Fruit fly (Drosophila melanogaster) whole organism, embryonic: ENCODE results near the gene Rabex-5.
A peak's percentile ranks its signal among the peaks of the same experiment; 100 is the strongest.

Source experiments
- Bgb ChIP-seq: fragments of 200-800 bp; sonication (Bioruptor generic); IDR thresholded peaks from 2 replicates; pipeline ENCODE4 v1.3.6; 2022; ENCODE audit warnings: missing biosample characterization, missing genetic modification characterization; ENCODE audit not compliant: partially characterized antibody
- CG10462 ChIP-seq: fragments of 200-800 bp; sonication (Bioruptor generic); optimal IDR thresholded peaks from 2 replicates; lab custom pipeline; 2016; ENCODE audit warnings: missing biosample characterization, missing genetic modification characterization
- CG11696 ChIP-seq: fragments of 200-800 bp; sonication (Bioruptor generic); IDR thresholded peaks from 2 replicates; pipeline ENCODE4 v1.3.6; 2022; ENCODE audit warnings: missing biosample characterization, missing genetic modification characterization
- CG13424 ChIP-seq: fragments of 200-800 bp; sonication (Bioruptor generic); optimal IDR thresholded peaks from 2 replicates; lab custom pipeline; 2019; ENCODE audit warnings: missing biosample characterization, mild to moderate bottlenecking, missing genetic modification characterization, moderate library complexity
- CG13624 ChIP-seq: fragments of 200-800 bp; sonication (Bioruptor generic); optimal IDR thresholded peaks from 2 replicates; lab custom pipeline; 2016; ENCODE audit warnings: missing biosample characterization, missing genetic modification characterization
- CG13775 ChIP-seq: fragments of 200-800 bp; sonication (Bioruptor generic); optimal IDR thresholded peaks from 3 replicates; lab custom pipeline; 2017; ENCODE audit warnings: missing biosample characterization, mild to moderate bottlenecking, missing genetic modification characterization
- CG14710 ChIP-seq: fragments of 200-800 bp; sonication (Bioruptor generic); optimal IDR thresholded peaks from 3 replicates; lab custom pipeline; 2019; ENCODE audit warnings: missing biosample characterization, mild to moderate bottlenecking, missing genetic modification characterization, moderate library complexity
- CG18764 ChIP-seq: fragments of 200-800 bp; sonication (Bioruptor generic); optimal IDR thresholded peaks from 3 replicates; lab custom pipeline; 2016; ENCODE audit warnings: missing biosample characterization, missing genetic modification characterization
- CG2116 ChIP-seq: fragments of 200-800 bp; sonication (Bioruptor generic); optimal IDR thresholded peaks from 3 replicates; lab custom pipeline; 2018; ENCODE audit warnings: missing biosample characterization, mild to moderate bottlenecking, missing genetic modification characterization
- CG2199 ChIP-seq: fragments of 200-800 bp; sonication (Bioruptor generic); IDR thresholded peaks from 3 replicates; pipeline ENCODE4 v1.3.6; 2022; ENCODE audit warnings: missing biosample characterization, missing genetic modification characterization
- CG31365 ChIP-seq: fragments of 200-800 bp; sonication (Bioruptor generic); optimal IDR thresholded peaks from 2 replicates; lab custom pipeline; 2018; ENCODE audit warnings: missing biosample characterization, mild to moderate bottlenecking, missing genetic modification characterization
- CG33557 ChIP-seq: fragments of 200-800 bp; sonication (Bioruptor generic); optimal IDR thresholded peaks from 2 replicates; lab custom pipeline; 2019; ENCODE audit warnings: missing biosample characterization, mild to moderate bottlenecking, missing genetic modification characterization, moderate library complexity
- CG3726 ChIP-seq: fragments of 200-800 bp; sonication (Bioruptor generic); IDR thresholded peaks from 3 replicates; pipeline ENCODE4, ENCODE4 v1.3.6; 2022; ENCODE audit warnings: missing biosample characterization, missing genetic modification characterization
- CG4328 ChIP-seq: fragments of 200-800 bp; sonication (Bioruptor generic); optimal IDR thresholded peaks from 3 replicates; lab custom pipeline; 2017; ENCODE audit warnings: missing biosample characterization, missing genetic modification reagents, missing genetic modification characterization
- CG43689 ChIP-seq: fragments of 200-800 bp; sonication (Bioruptor generic); IDR thresholded peaks from 2 replicates; pipeline ENCODE4 v1.3.6; 2022; ENCODE audit warnings: missing biosample characterization, missing genetic modification characterization
- CG5245 ChIP-seq: fragments of 200-800 bp; sonication (Bioruptor generic); optimal IDR thresholded peaks from 3 replicates; lab custom pipeline; 2016; ENCODE audit warnings: missing biosample characterization, missing genetic modification characterization
- CG6175 ChIP-seq: fragments of 200-800 bp; sonication (Bioruptor generic); IDR thresholded peaks from 3 replicates; pipeline ENCODE4 v1.3.6; 2022; ENCODE audit warnings: missing biosample characterization, missing genetic modification characterization
- CG6654 ChIP-seq: fragments of 200-800 bp; sonication (Bioruptor generic); optimal IDR thresholded peaks from 2 replicates; lab custom pipeline; 2017; ENCODE audit warnings: missing biosample characterization, mild to moderate bottlenecking, missing genetic modification characterization
- CG7357 ChIP-seq: fragments of 200-800 bp; sonication (Bioruptor generic); IDR thresholded peaks from 3 replicates; pipeline ENCODE4 v1.3.6; 2022; ENCODE audit warnings: missing biosample characterization, missing genetic modification characterization
- CG7745 ChIP-seq: fragments of 200-800 bp; sonication (Bioruptor generic); optimal IDR thresholded peaks from 2 replicates; lab custom pipeline; 2018; ENCODE audit warnings: missing biosample characterization, mild to moderate bottlenecking, missing genetic modification characterization, moderate library complexity
- CG7928 ChIP-seq: fragments of 200-800 bp; sonication (Bioruptor generic); optimal IDR thresholded peaks from 2 replicates; lab custom pipeline; 2017; ENCODE audit warnings: missing biosample characterization, mild to moderate bottlenecking, missing genetic modification characterization
- CHES-1-like ChIP-seq: fragments of 200-800 bp; sonication (Bioruptor generic); optimal IDR thresholded peaks from 2 replicates; lab custom pipeline; 2016; ENCODE audit warnings: missing biosample characterization, missing genetic modification characterization
- Deaf1 ChIP-seq: fragments of 200-800 bp; optimal IDR thresholded peaks from 3 replicates; lab custom pipeline; 2019; ENCODE audit warnings: missing biosample characterization, mild to moderate bottlenecking, missing genetic modification characterization, moderate library complexity
- Hr78 ChIP-seq, 2 experiments: fragments of 200-800 bp in 1 of 2; fragments of >200 bp in 1 of 2; sonication (Bioruptor generic) in 1 of 2; optimal IDR thresholded peaks; 2 replicates each; lab custom pipeline; 2017 to 2019; ENCODE audit warnings: missing biosample characterization in 2 of 2, missing genetic modification characterization in 2 of 2, mild to moderate bottlenecking in 1 of 2, moderate library complexity in 1 of 2
- NC2α ChIP-seq: fragments of 200-800 bp; sonication (Bioruptor generic); optimal IDR thresholded peaks from 2 replicates; lab custom pipeline; 2016; ENCODE audit warnings: missing biosample characterization, missing genetic modification characterization
- Optix ChIP-seq: fragments of 200-800 bp; sonication (Bioruptor generic); IDR thresholded peaks from 3 replicates; pipeline ENCODE4 v1.3.6; 2022; ENCODE audit warnings: missing biosample characterization, missing genetic modification characterization
- Sin3A ChIP-seq: fragments of >200 bp; optimal IDR thresholded peaks from 2 replicates; lab custom pipeline; 2018
- Sry-δ ChIP-seq: fragments of 200-800 bp; sonication (Bioruptor generic); optimal IDR thresholded peaks from 2 replicates; lab custom pipeline; 2016; ENCODE audit warnings: missing biosample characterization, missing genetic modification characterization
- Taf1 ChIP-seq: fragments of 200-800 bp; sonication (Bioruptor generic); IDR thresholded peaks from 2 replicates; pipeline ENCODE4 v1.3.6; 2022; ENCODE audit warnings: missing biosample characterization, missing genetic modification characterization
- al ChIP-seq: fragments of 200-800 bp; sonication (Bioruptor generic); IDR thresholded peaks from 2 replicates; pipeline ENCODE4 v1.3.6; 2022; ENCODE audit warnings: missing biosample characterization, missing genetic modification characterization
- amos ChIP-seq: fragments of 200-800 bp; sonication (Bioruptor generic); IDR thresholded peaks from 2 replicates; pipeline ENCODE4 v1.3.6; 2022; ENCODE audit warnings: missing biosample characterization, missing genetic modification characterization; ENCODE audit not compliant: partially characterized antibody
- caup ChIP-seq: fragments of 200-800 bp; sonication (Bioruptor generic); optimal IDR thresholded peaks from 3 replicates; lab custom pipeline; 2017; ENCODE audit warnings: missing biosample characterization, mild to moderate bottlenecking, missing genetic modification characterization, moderate library complexity; ENCODE audit not compliant: severe bottlenecking
- chm ChIP-seq: fragments of 200-800 bp; sonication (Bioruptor generic); IDR thresholded peaks from 2 replicates; pipeline ENCODE4 v1.3.6; 2022; ENCODE audit warnings: missing biosample characterization, missing genetic modification characterization
- crol ChIP-seq: fragments of 200-800 bp; sonication (Bioruptor generic); IDR thresholded peaks from 2 replicates; pipeline ENCODE4 v1.3.6; 2022; ENCODE audit warnings: missing biosample characterization, missing genetic modification characterization
- dan ChIP-seq: fragments of 200-800 bp; sonication (Bioruptor generic); IDR thresholded peaks from 2 replicates; pipeline ENCODE4 v1.3.6; 2022; ENCODE audit warnings: missing biosample characterization, missing genetic modification characterization
- disco-r ChIP-seq: fragments of 200-800 bp; sonication (Bioruptor generic); optimal IDR thresholded peaks from 2 replicates; lab custom pipeline; 2016; ENCODE audit warnings: missing biosample characterization, missing genetic modification characterization
- fru ChIP-seq: fragments of >200 bp; optimal IDR thresholded peaks from 2 replicates; lab custom pipeline; 2017
- gcm ChIP-seq: fragments of 200-800 bp; sonication (Bioruptor generic); optimal IDR thresholded peaks from 2 replicates; lab custom pipeline; 2019; ENCODE audit warnings: missing biosample characterization, mild to moderate bottlenecking, missing genetic modification characterization, moderate library complexity
- grau ChIP-seq: fragments of 200-800 bp; optimal IDR thresholded peaks from 3 replicates; lab custom pipeline; 2019; ENCODE audit warnings: missing biosample characterization, mild to moderate bottlenecking, missing genetic modification characterization, moderate library complexity
- gsb-n ChIP-seq: fragments of 200-800 bp; sonication (Bioruptor generic); optimal IDR thresholded peaks from 3 replicates; lab custom pipeline; 2018; ENCODE audit warnings: missing biosample characterization, mild to moderate bottlenecking, missing genetic modification characterization
- ham ChIP-seq: fragments of 200-800 bp; sonication (Bioruptor generic); IDR thresholded peaks from 2 replicates; pipeline ENCODE4 v1.3.6; 2022; ENCODE audit warnings: missing biosample characterization, missing genetic modification characterization
- hb ChIP-seq: fragments of 200-800 bp; sonication (Bioruptor generic); IDR thresholded peaks from 3 replicates; pipeline ENCODE4 v1.3.6; 2022; ENCODE audit warnings: missing biosample characterization, missing genetic modification characterization; ENCODE audit not compliant: partially characterized antibody
- ind ChIP-seq: fragments of 200-800 bp; sonication (Bioruptor generic); optimal IDR thresholded peaks from 3 replicates; lab custom pipeline; 2016; ENCODE audit warnings: missing biosample characterization, missing genetic modification characterization
- kah ChIP-seq: fragments of 200-800 bp; sonication (Bioruptor generic); optimal IDR thresholded peaks from 2 replicates; lab custom pipeline; 2018; ENCODE audit warnings: missing biosample characterization, mild to moderate bottlenecking, missing genetic modification characterization
- lola ChIP-seq, 3 experiments: fragments of >200 bp in 2 of 3; fragments of 200-800 bp in 1 of 3; sonication (Bioruptor generic) in 1 of 3; optimal IDR thresholded peaks; 2 replicates each; lab custom pipeline; 2017 to 2019; ENCODE audit warnings: missing biosample characterization in 3 of 3, missing genetic modification characterization in 3 of 3, mild to moderate bottlenecking in 1 of 3, moderate library complexity in 1 of 3
- lov ChIP-seq, 2 experiments: fragments of 200-800 bp in 1 of 2; fragments of >200 bp in 1 of 2; sonication (Bioruptor generic) in 1 of 2; IDR thresholded peaks in 1 of 2; optimal IDR thresholded peaks in 1 of 2; 2 replicates in 1 of 2; 3 replicates in 1 of 2; pipeline versions ENCODE4 v1.3.6 to Lab custom; 2017 to 2022; ENCODE audit warnings: missing biosample characterization in 1 of 2, missing genetic modification characterization in 1 of 2
- pan ChIP-seq, 4 experiments: fragments of >200 bp in 3 of 4; fragments of 200-800 bp in 1 of 4; sonication (Bioruptor generic) in 1 of 4; optimal IDR thresholded peaks in 3 of 4; IDR thresholded peaks in 1 of 4; 2 replicates each; pipeline versions ENCODE4 v1.3.6 to Lab custom; 2017 to 2022; ENCODE audit warnings: missing biosample characterization in 2 of 4, missing genetic modification characterization in 2 of 4, mixed read lengths in 1 of 4
- vfl ChIP-seq: fragments of 200-800 bp; sonication (Bioruptor generic); optimal IDR thresholded peaks from 2 replicates; lab custom pipeline; 2016; ENCODE audit warnings: missing biosample characterization, missing genetic modification characterization
- zen ChIP-seq: fragments of 200-800 bp; sonication (Bioruptor generic); optimal IDR thresholded peaks from 3 replicates; lab custom pipeline; 2018; ENCODE audit warnings: missing biosample characterization, mild to moderate bottlenecking, missing genetic modification characterization, moderate library complexity

The Rabex-5 gene

DNA sequence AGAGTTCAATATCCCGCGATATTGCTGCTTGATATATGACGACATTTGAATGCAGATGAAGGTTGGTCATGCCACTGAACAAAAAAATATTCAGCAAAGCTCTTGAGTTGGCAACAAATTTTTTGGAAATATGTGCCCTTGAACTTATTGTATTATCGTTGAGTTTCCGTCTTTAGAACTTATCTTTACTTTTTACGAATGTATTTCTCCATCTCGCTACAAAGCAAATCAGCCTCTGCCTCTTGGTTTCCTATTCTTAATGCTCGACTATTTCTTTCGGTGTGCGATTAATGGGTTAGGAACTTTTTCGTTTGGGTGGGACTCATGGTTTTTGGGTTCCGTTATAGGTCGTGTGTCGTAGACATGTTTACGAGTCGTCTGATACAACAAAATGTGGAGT is 27.4 kb downstream of the Rabex-5 start (continued):
- TF ChIP-seq grau (peak; percentile 77), CG33557 (peak; percentile 88), crol (GFP tag; lab: Robert Waterston, UW) (no peak), ham (GFP tag; lab: Robert Waterston, UW) (no peak), CG13624 (GFP tag; lab: Kevin White, UChicago) (peak; percentile 11), zen (peak; percentile 46), ind (GFP tag; lab: Kevin White, UChicago) (peak; percentile 58), CG7928 (no peak), al (GFP tag; lab: Robert Waterston, UW) (peak; percentile 15; the same call in 1 of the 2 replicates), caup (GFP tag; lab: Kevin White, UChicago) (peak; percentile 24), chm (GFP tag; lab: Robert Waterston, UW) (peak; percentile 54; the same call in 1 of the 2 replicates), CG4328 (peak; percentile 10), CG13424 (tag; lab: Kevin White, UChicago) (peak; percentile 76), CG43689 (no peak), CG6175 (GFP tag; lab: Robert Waterston, UW) (no peak), gsb-n (tag; lab: Kevin White, UChicago) (peak; percentile 75), hb (GFP tag; lab: Robert Waterston, UW) (no peak), CG3726 (no peak), CG2116 (GFP tag; lab: Kevin White, UChicago) (peak; percentile 13), CG31365 (peak; percentile 1), gcm (GFP tag; lab: Kevin White, UChicago) (peak; percentile 65), kah (GFP tag; lab: Kevin White, UChicago) (no peak), fru (lab: Kevin White, UChicago) (no peak), lola (GFP tag; optimal IDR thresholded peaks at IDR 0.05; lab: Kevin White, UChicago) (peak in 1 of 3 experiments; percentile 93), dan (GFP tag; lab: Robert Waterston, UW) (peak; percentile 10; the same call in 1 of the 2 replicates), CG10462 (GFP tag; lab: Kevin White, UChicago) (peak; percentile 47), Hr78 (GFP tag; optimal IDR thresholded peaks at IDR 0.05; lab: Kevin White, UChicago) (peak in 1 of 2 experiments; percentile 85), CG7357 (GFP tag; lab: Robert Waterston, UW) (peak; percentile 42; the same call in 1 of the 3 replicates), Sry-δ (peak; percentile 29), CG2199 (GFP tag; lab: Robert Waterston, UW) (0 out of 3 replicates have a peak, but pooled peaks have one; percentile 53), NC2α (GFP tag; lab: Kevin White, UChicago) (peak; percentile 74), Bgb (GFP tag; lab: Robert Waterston, UW) (no peak), Optix (GFP tag; lab: Robert Waterston, UW) (peak; percentile 60; the same call in 1 of the 3 replicates), CG11696 (GFP tag; lab: Robert Waterston, UW) (peak; percentile 54; the same call in 1 of the 2 replicates), CG18764 (GFP tag; lab: Kevin White, UChicago) (peak; percentile 50), CG6654 (peak; percentile 37), disco-r (no peak), Taf1 (no peak), Sin3A (lab: Kevin White, UChicago) (no peak), Deaf1 (peak; percentile 44), CG5245 (GFP tag; lab: Kevin White, UChicago) (peak; percentile 64), CHES-1-like (peak; percentile 63), lov (optimal IDR thresholded peaks at IDR 0.05; lab: Kevin White, UChicago) (no peak), lov (GFP tag; IDR thresholded peaks at IDR 0.05; lab: Robert Waterston, UW) (peak; percentile 44; the same call in 1 of the 3 replicates), pan (optimal IDR thresholded peaks at IDR 0.05; lab: Kevin White, UChicago) (no peak), pan (GFP tag; optimal IDR thresholded peaks at IDR 0.05 in 1 of 2, IDR thresholded peaks at IDR 0.05 in 1 of 2) (peak in 1 of 2 experiments; percentile 50), vfl (GFP tag; lab: Kevin White, UChicago) (no peak), CG14710 (tag; lab: Kevin White, UChicago) (peak; percentile 84), amos (GFP tag; lab: Robert Waterston, UW) (no peak), CG7745 (no peak), CG13775 (peak; percentile 53)
